Fruit fly (Drosophila melanogaster) whole organism, embryonic: Measurements from ENCODE around the gene FipoQ.

ENCODE experiments used
- C15 ChIP-seq: fragments of 200-800 bp; sonication (Bioruptor generic); IDR thresholded peaks from 3 replicates; pipeline ENCODE4 v1.3.6; 2022; ENCODE audit warnings: missing biosample characterization, missing genetic modification characterization
- CG1024 ChIP-seq: fragments of 200-800 bp; sonication (Bioruptor generic); IDR thresholded peaks from 2 replicates; pipeline ENCODE4 v1.3.6; 2022; ENCODE audit warnings: missing biosample characterization, missing genetic modification characterization
- CG11456 ChIP-seq: fragments of 200-800 bp; sonication (Bioruptor generic); IDR thresholded peaks from 3 replicates; pipeline ENCODE4 v1.3.6; 2022; ENCODE audit warnings: missing biosample characterization, missing genetic modification characterization
- CG11695 ChIP-seq: fragments of 200-800 bp; sonication (Bioruptor generic); IDR thresholded peaks from 3 replicates; pipeline ENCODE4 v1.3.6; 2022; ENCODE audit warnings: missing biosample characterization, missing genetic modification characterization
- CG14965 ChIP-seq: fragments of 200-800 bp; sonication (Bioruptor generic); optimal IDR thresholded peaks from 2 replicates; lab custom pipeline; 2016; ENCODE audit warnings: missing biosample characterization, missing genetic modification characterization, borderline replicate concordance
- CG18262 ChIP-seq: fragments of 200-800 bp; optimal IDR thresholded peaks from 3 replicates; lab custom pipeline; 2019; ENCODE audit warnings: missing biosample characterization, mild to moderate bottlenecking, missing genetic modification characterization, moderate library complexity
- CG32532 ChIP-seq: fragments of 200-800 bp; sonication (Bioruptor generic); IDR thresholded peaks from 2 replicates; pipeline ENCODE4 v1.3.6; 2022; ENCODE audit warnings: missing biosample characterization, missing genetic modification characterization
- CG32772 ChIP-seq: fragments of 200-800 bp; sonication (Bioruptor generic); IDR thresholded peaks from 2 replicates; pipeline ENCODE4 v1.3.6; 2022; ENCODE audit warnings: missing biosample characterization, missing genetic modification characterization
- CG3726 ChIP-seq: fragments of 200-800 bp; sonication (Bioruptor generic); IDR thresholded peaks from 3 replicates; pipeline ENCODE4, ENCODE4 v1.3.6; 2022; ENCODE audit warnings: missing biosample characterization, missing genetic modification characterization
- CG4404 ChIP-seq: fragments of 200-800 bp; sonication (Bioruptor generic); IDR thresholded peaks from 2 replicates; pipeline ENCODE4 v1.3.6; 2022; ENCODE audit warnings: missing biosample characterization, missing genetic modification characterization
- CG5180 ChIP-seq: fragments of 200-800 bp; sonication (Bioruptor generic); optimal IDR thresholded peaks from 3 replicates; lab custom pipeline; 2017; ENCODE audit warnings: missing biosample characterization, missing genetic modification characterization, mild to moderate bottlenecking, moderate library complexity, missing genetic modification reagents
- CG6654 ChIP-seq: fragments of 200-800 bp; sonication (Bioruptor generic); optimal IDR thresholded peaks from 2 replicates; lab custom pipeline; 2017; ENCODE audit warnings: missing biosample characterization, mild to moderate bottlenecking, missing genetic modification characterization
- CG7556 ChIP-seq: fragments of 200-800 bp; sonication (Bioruptor generic); optimal IDR thresholded peaks from 2 replicates; lab custom pipeline; 2017; ENCODE audit warnings: missing biosample characterization, mild to moderate bottlenecking, missing genetic modification characterization
- CG7839 ChIP-seq: fragments of 200-800 bp; sonication (Bioruptor generic); optimal IDR thresholded peaks from 3 replicates; lab custom pipeline; 2018; ENCODE audit warnings: missing biosample characterization, mild to moderate bottlenecking, missing genetic modification characterization, moderate library complexity
- D19A ChIP-seq: fragments of 200-800 bp; optimal IDR thresholded peaks from 3 replicates; lab custom pipeline; 2019; ENCODE audit warnings: missing biosample characterization, mild to moderate bottlenecking, missing genetic modification characterization, moderate library complexity
- Drgx ChIP-seq: fragments of 200-800 bp; sonication (Bioruptor generic); IDR thresholded peaks from 2 replicates; pipeline ENCODE4 v1.3.6; 2022; ENCODE audit warnings: missing biosample characterization, missing genetic modification characterization
- Ets65A ChIP-seq: fragments of 200-800 bp; sonication (Bioruptor generic); peaks from one replicate; lab custom pipeline; 2016; ENCODE audit warnings: missing biosample characterization, missing genetic modification characterization
- Hr39 ChIP-seq: fragments of >200 bp; optimal IDR thresholded peaks from 2 replicates; lab custom pipeline; 2017
- Lhr ChIP-seq: fragments of 200-800 bp; sonication (Bioruptor generic); optimal IDR thresholded peaks from 3 replicates; lab custom pipeline; 2017; ENCODE audit warnings: mild to moderate bottlenecking, missing biosample characterization, missing genetic modification reagents, missing genetic modification characterization
- MESR4 ChIP-seq: fragments of 200-800 bp; sonication (Bioruptor generic); optimal IDR thresholded peaks from 2 replicates; lab custom pipeline; 2018; ENCODE audit warnings: missing biosample characterization, mild to moderate bottlenecking, missing genetic modification characterization, moderate library complexity
- Med ChIP-seq: fragments of 200-800 bp; sonication (Bioruptor generic); peaks from one replicate; lab custom pipeline; 2016; ENCODE audit warnings: missing biosample characterization, missing genetic modification characterization, mild to moderate bottlenecking, inconsistent platforms, moderate library complexity
- NC2α ChIP-seq: fragments of 200-800 bp; sonication (Bioruptor generic); optimal IDR thresholded peaks from 2 replicates; lab custom pipeline; 2016; ENCODE audit warnings: missing biosample characterization, missing genetic modification characterization
- Nf-YA ChIP-seq: fragments of 200-800 bp; sonication (Bioruptor generic); IDR thresholded peaks from 2 replicates; pipeline ENCODE4 v1.3.6; 2022; ENCODE audit warnings: missing biosample characterization, missing genetic modification characterization
- Ptx1 ChIP-seq: fragments of 200-800 bp; sonication (Bioruptor generic); IDR thresholded peaks from 2 replicates; pipeline ENCODE4 v1.3.6; 2022; ENCODE audit warnings: missing biosample characterization, missing genetic modification characterization
- Rfx ChIP-seq: fragments of 200-800 bp; sonication (Bioruptor generic); IDR thresholded peaks from 2 replicates; pipeline ENCODE4 v1.3.6; 2022; ENCODE audit warnings: missing biosample characterization, missing genetic modification characterization
- Sox100B ChIP-seq: fragments of 200-800 bp; sonication (Bioruptor generic); optimal IDR thresholded peaks from 3 replicates; lab custom pipeline; 2018; ENCODE audit warnings: missing biosample characterization, mild to moderate bottlenecking, missing genetic modification characterization
- Sox102F ChIP-seq: fragments of 200-800 bp; sonication (Bioruptor generic); optimal IDR thresholded peaks from 2 replicates; lab custom pipeline; 2018; ENCODE audit warnings: missing biosample characterization, mild to moderate bottlenecking, missing genetic modification characterization, moderate library complexity
- abd-A ChIP-seq: fragments of 200-800 bp; sonication (Bioruptor generic); optimal IDR thresholded peaks from 3 replicates; lab custom pipeline; 2019; ENCODE audit warnings: missing biosample characterization, mild to moderate bottlenecking, missing genetic modification characterization, moderate library complexity
- crol ChIP-seq: fragments of 200-800 bp; sonication (Bioruptor generic); IDR thresholded peaks from 2 replicates; pipeline ENCODE4 v1.3.6; 2022; ENCODE audit warnings: missing biosample characterization, missing genetic modification characterization
- dmrt11E ChIP-seq: fragments of 200-800 bp; sonication (Bioruptor generic); optimal IDR thresholded peaks from 3 replicates; lab custom pipeline; 2018; ENCODE audit warnings: missing biosample characterization, mild to moderate bottlenecking, missing genetic modification characterization, moderate library complexity
- esg ChIP-seq: fragments of 200-800 bp; sonication (Bioruptor generic); conservative IDR thresholded peaks from 2 replicates; pipeline ENCODE4 v1.3.6; 2022; ENCODE audit warnings: missing biosample characterization, missing genetic modification characterization
- eve ChIP-seq, 2 experiments: fragments of >200 bp; optimal IDR thresholded peaks; 2 replicates each; lab custom pipeline; 2017; ENCODE audit warnings: missing biosample characterization in 2 of 2, missing genetic modification characterization in 2 of 2
- gem ChIP-seq: fragments of 200-800 bp; sonication (Bioruptor generic); optimal IDR thresholded peaks from 2 replicates; lab custom pipeline; 2019; ENCODE audit warnings: missing biosample characterization, mild to moderate bottlenecking, missing genetic modification characterization, moderate library complexity
- gfzf ChIP-seq: fragments of 200-800 bp; sonication (Bioruptor generic); optimal IDR thresholded peaks from 2 replicates; lab custom pipeline; 2016; ENCODE audit warnings: missing biosample characterization, mild to moderate bottlenecking, missing genetic modification characterization, moderate library complexity
- gsb ChIP-seq: fragments of 200-800 bp; sonication (Bioruptor generic); IDR thresholded peaks from 2 replicates; pipeline ENCODE4 v1.3.6; 2022; ENCODE audit warnings: missing biosample characterization, missing genetic modification characterization
- her ChIP-seq: fragments of 200-800 bp; sonication (Bioruptor generic); optimal IDR thresholded peaks from 2 replicates; lab custom pipeline; 2016; ENCODE audit warnings: missing biosample characterization, missing genetic modification characterization
- ind ChIP-seq: fragments of 200-800 bp; sonication (Bioruptor generic); optimal IDR thresholded peaks from 3 replicates; lab custom pipeline; 2016; ENCODE audit warnings: missing biosample characterization, missing genetic modification characterization
- ken ChIP-seq: fragments of 200-800 bp; sonication (Bioruptor generic); IDR thresholded peaks from 3 replicates; pipeline ENCODE4 v1.3.6; 2022; ENCODE audit warnings: missing biosample characterization, missing genetic modification characterization
- pita ChIP-seq: fragments of 200-800 bp; sonication (Bioruptor generic); optimal IDR thresholded peaks from 2 replicates; lab custom pipeline; 2017; ENCODE audit warnings: missing biosample characterization, mild to moderate bottlenecking, missing genetic modification characterization
- pnt ChIP-seq: fragments of 200-800 bp; sonication (Bioruptor generic); optimal IDR thresholded peaks from 3 replicates; lab custom pipeline; 2016; ENCODE audit warnings: missing biosample characterization, missing genetic modification characterization
- ro ChIP-seq: fragments of 200-800 bp; sonication (Bioruptor generic); IDR thresholded peaks from 2 replicates; pipeline ENCODE4 v1.3.6; 2022; ENCODE audit warnings: missing biosample characterization, missing genetic modification characterization
- row ChIP-seq: fragments of 200-800 bp; sonication (Bioruptor generic); IDR thresholded peaks from 3 replicates; pipeline ENCODE4 v1.3.6; 2022; ENCODE audit warnings: missing biosample characterization, missing genetic modification characterization
- sc ChIP-seq, 3 experiments: fragments of >200 bp in 2 of 3; fragments of 200-800 bp in 1 of 3; sonication (Bioruptor generic) in 1 of 3; optimal IDR thresholded peaks; 2 replicates in 2 of 3; 3 replicates in 1 of 3; lab custom pipeline; 2017; ENCODE audit warnings: mild to moderate bottlenecking in 1 of 3, missing biosample characterization in 1 of 3, missing genetic modification characterization in 1 of 3, missing genetic modification reagents in 1 of 3
- slbo ChIP-seq: fragments of 200-800 bp; sonication (Bioruptor generic); IDR thresholded peaks from 2 replicates; pipeline ENCODE4 v1.3.6; 2022; ENCODE audit warnings: missing biosample characterization, missing genetic modification characterization
- sob ChIP-seq: fragments of 200-800 bp; sonication (Bioruptor generic); IDR thresholded peaks from 2 replicates; pipeline ENCODE4 v1.3.6; 2022; ENCODE audit warnings: missing biosample characterization, missing genetic modification characterization
- trem ChIP-seq: fragments of 200-800 bp; optimal IDR thresholded peaks from 3 replicates; lab custom pipeline; 2019; ENCODE audit warnings: missing biosample characterization, mild to moderate bottlenecking, missing genetic modification characterization, moderate library complexity
- trh ChIP-seq: fragments of 200-800 bp; sonication (Bioruptor generic); optimal IDR thresholded peaks from 2 replicates; lab custom pipeline; 2016; ENCODE audit warnings: missing biosample characterization, missing genetic modification characterization
- tup ChIP-seq: fragments of 200-800 bp; sonication (Bioruptor generic); optimal IDR thresholded peaks from 2 replicates; lab custom pipeline; 2016; ENCODE audit warnings: missing biosample characterization, mild to moderate bottlenecking, missing genetic modification characterization, moderate library complexity
- twi ChIP-seq: fragments of 200-800 bp; optimal IDR thresholded peaks from 2 replicates; lab custom pipeline; 2019; ENCODE audit warnings: missing biosample characterization, mild to moderate bottlenecking, missing genetic modification characterization, moderate library complexity
- zfh2 ChIP-seq: fragments of 200-800 bp; sonication (Bioruptor generic); optimal IDR thresholded peaks from 2 replicates; lab custom pipeline; 2016; ENCODE audit warnings: missing biosample characterization, missing genetic modification characterization

The FipoQ gene

DNA sequence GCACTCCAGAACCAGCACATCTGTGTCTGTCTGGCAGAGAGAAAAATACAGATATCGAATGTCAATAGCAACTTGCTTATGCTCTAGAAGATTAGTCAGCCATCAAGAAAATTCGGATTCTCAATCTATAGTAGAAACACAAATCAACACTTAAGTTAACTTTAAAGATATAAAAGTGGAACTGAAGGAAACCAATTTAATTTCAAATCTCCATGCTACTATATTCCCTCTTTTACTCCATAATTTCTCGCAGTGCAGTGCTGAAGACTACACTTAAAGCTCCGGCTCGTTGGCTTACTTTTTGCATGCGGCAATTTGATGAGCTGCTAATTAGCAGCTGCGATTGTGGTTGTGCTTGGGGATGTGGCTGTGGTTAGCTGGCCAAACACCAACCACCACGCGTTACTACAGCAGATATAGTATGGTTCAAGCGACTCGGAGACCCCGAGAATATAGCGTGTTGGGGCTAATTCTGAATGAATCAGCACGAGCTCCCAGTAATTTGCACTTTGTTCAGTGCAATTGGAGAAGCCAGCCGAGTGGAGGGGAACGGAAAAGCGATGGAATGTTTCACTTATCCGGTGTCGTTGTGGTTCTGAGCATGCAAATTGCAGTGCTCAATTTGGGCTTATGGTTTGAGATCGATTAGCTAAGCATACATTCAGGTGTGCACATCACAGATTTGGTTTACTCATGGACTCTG, 34.2 kb upstream of the FipoQ start (continued):
- no peak for TF ChIP-seq sc (optimal IDR thresholded peaks at IDR 0.05; lab: Kevin White, UChicago)
- no peak for TF ChIP-seq sc (GFP tag; optimal IDR thresholded peaks at IDR 0.05; lab: Kevin White, UChicago)
- no peak for TF ChIP-seq Lhr (GFP tag; lab: Kevin White, UChicago)
- no peak for TF ChIP-seq CG1024 (GFP tag; lab: Robert Waterston, UW)
- no peak for TF ChIP-seq trh
- TF ChIP-seq ro: no peak
- TF ChIP-seq CG32532 (GFP tag; lab: Robert Waterston, UW): no peak
- TF ChIP-seq Med: peak; percentile 64
- no peak for TF ChIP-seq Sox100B
- TF ChIP-seq pnt (GFP tag; lab: Kevin White, UChicago): no peak
- TF ChIP-seq trem: no peak
- TF ChIP-seq dmrt11E (tag; lab: Kevin White, UChicago): no peak
- TF ChIP-seq CG4404 (GFP tag; lab: Robert Waterston, UW): no peak
- TF ChIP-seq gfzf (GFP tag; lab: Kevin White, UChicago): no peak
- no peak for TF ChIP-seq esg (GFP tag; lab: Robert Waterston, UW)
- no peak for TF ChIP-seq Sox102F (GFP tag; lab: Kevin White, UChicago)
- no peak for TF ChIP-seq Ptx1 (GFP tag; lab: Robert Waterston, UW)
- no peak for TF ChIP-seq ind (GFP tag; lab: Kevin White, UChicago)
- TF ChIP-seq gem: peak; percentile 42
- no peak for TF ChIP-seq CG6654 (GFP tag; lab: Kevin White, UChicago)
- TF ChIP-seq C15 (GFP tag; lab: Robert Waterston, UW): no peak
- TF ChIP-seq ken (GFP tag; lab: Robert Waterston, UW): no peak
- peak; percentile 51 for TF ChIP-seq CG18262 (tag; lab: Kevin White, UChicago)
- TF ChIP-seq zfh2: no peak
- TF ChIP-seq Nf-YA (GFP tag; lab: Robert Waterston, UW): no peak
- no peak for TF ChIP-seq abd-A

- TF ChIP-seq MESR4 (GFP tag; lab: Kevin White, UChicago) (no peak), Drgx (GFP tag; lab: Robert Waterston, UW) (peak; percentile 36; the same call in 1 of the 2 replicates), Ptx1 (GFP tag; lab: Robert Waterston, UW) (0 out of 2 replicates have a peak, but pooled peaks have one; percentile 30), CG11456 (GFP tag; lab: Robert Waterston, UW) (0 out of 3 replicates have a peak, but pooled peaks have one; percentile 8), her (GFP tag; lab: Kevin White, UChicago) (no peak), Hr39 (lab: Kevin White, UChicago) (no peak), CG32772 (GFP tag; lab: Robert Waterston, UW) (0 out of 2 replicates have a peak, but pooled peaks have one; percentile 14), row (peak; percentile 21; the same call in 2 of the 3 replicates), CG11695 (GFP tag; lab: Robert Waterston, UW) (0 out of 3 replicates have a peak, but pooled peaks have one; percentile 28), sob (peak; percentile 27; the same call in 1 of the 2 replicates), CG7556 (GFP tag; lab: Kevin White, UChicago) (no peak), pita (GFP tag; lab: Kevin White, UChicago) (no peak), Ets65A (GFP tag; lab: Kevin White, UChicago) (peak; percentile 82), tup (GFP tag; lab: Kevin White, UChicago) (no peak), slbo (peak; percentile 29; the same call in 1 of the 2 replicates), Rfx (GFP tag; lab: Robert Waterston, UW) (peak; percentile 23; the same call in 1 of the 2 replicates), CG3726 (GFP tag; lab: Robert Waterston, UW) (0 out of 3 replicates have a peak, but pooled peaks have one; percentile 33), crol (GFP tag; lab: Robert Waterston, UW) (0 out of 2 replicates have a peak, but pooled peaks have one; percentile 19), Med (peak; percentile 18), eve (GFP tag; optimal IDR thresholded peaks at IDR 0.05; lab: Kevin White, UChicago) (no peak), D19A (tag; lab: Kevin White, UChicago) (peak; percentile 24), CG14965 (GFP tag; lab: Kevin White, UChicago) (no peak), CG5180 (GFP tag; lab: Kevin White, UChicago) (no peak), gsb (no peak), twi (tag; lab: Kevin White, UChicago) (peak; percentile 94), NC2α (GFP tag; lab: Kevin White, UChicago) (no peak), CG7839 (tag; lab: Kevin White, UChicago) (no peak)
Observed at dm6 chr3R:29461069-29461468, 33.5 kb upstream of the FipoQ start.
